Worm (Caenorhabditis elegans): ENCODE measurements around the gene C26E6.12.
A peak's percentile ranks its signal among the peaks of the same experiment; 100 is the strongest.

C26E6.12 gene

DNA sequence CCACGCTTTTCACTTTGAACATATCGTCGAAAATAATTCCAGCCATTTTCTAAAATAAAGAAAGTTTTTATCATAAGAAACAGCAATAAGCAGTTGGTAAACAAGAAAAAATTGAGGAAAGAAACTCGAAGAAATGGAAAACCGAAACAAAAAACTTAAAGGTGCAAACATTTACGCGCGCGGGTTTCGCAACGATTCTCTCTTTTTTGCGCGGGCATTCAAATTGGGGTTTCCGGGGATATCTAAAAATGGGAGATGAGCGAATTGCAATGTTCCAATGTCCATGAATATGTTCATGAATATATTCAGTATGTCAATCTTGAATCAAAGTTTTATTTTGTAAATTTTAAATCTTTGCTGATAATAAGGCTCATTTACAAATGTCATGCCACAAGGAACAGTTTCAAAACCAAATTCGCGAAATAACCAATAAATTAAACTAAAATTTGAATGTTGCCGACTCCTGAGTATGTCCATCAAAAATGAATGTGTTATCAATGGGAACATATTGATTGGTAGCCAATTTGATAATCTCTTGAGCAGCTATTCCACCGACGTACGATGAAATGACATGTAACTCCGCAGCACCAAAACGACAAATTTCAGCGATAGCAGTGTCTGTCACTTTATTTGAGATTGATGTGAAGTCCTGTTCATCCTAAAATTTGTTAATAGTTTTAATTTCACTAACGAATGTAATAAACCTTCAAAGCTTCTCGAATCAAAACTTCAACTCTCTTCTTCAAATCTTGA is 13.9 kb downstream of the C26E6.12 start, which contains the start of gene rpb-8 (continued):
- peak; percentile 22 for TF ChIP-seq zip-4 (GFP tag; optimal IDR thresholded peaks at IDR 0.05)
- peak; percentile 77 for TF ChIP-seq blmp-1 (tag; optimal IDR thresholded peaks at IDR 0.05)
- TF ChIP-seq C04F5.9 (tag; optimal IDR thresholded peaks at IDR 0.05) = no peak
- peak in 2 of 3 experiments; percentile 28 to 71 for TF ChIP-seq ceh-82 (tag; optimal IDR thresholded peaks at IDR 0.05)
- peak; percentile 29 for TF ChIP-seq xbp-1 (tag; optimal IDR thresholded peaks at IDR 0.05)
- TF ChIP-seq ztf-4 (tag; optimal IDR thresholded peaks at IDR 0.05) = peak; percentile 7
- peak in 1 of 2 experiments; percentile 20 for TF ChIP-seq mdl-1 (tag; optimal IDR thresholded peaks at IDR 0.05)
- peak; percentile 46 for TF ChIP-seq lin-15B (tag; optimal IDR thresholded peaks at IDR 0.05)
- TF ChIP-seq sptf-1 (tag; optimal IDR thresholded peaks at IDR 0.05) = no peak
- peak; percentile 19 for TF ChIP-seq hpl-2 (GFP tag; optimal IDR thresholded peaks at IDR 0.05)
- peak; percentile 54 for TF ChIP-seq snu-23 (GFP tag; optimal IDR thresholded peaks at IDR 0.05)
- peak; percentile 37 for TF ChIP-seq lir-3 (tag; optimal IDR thresholded peaks at IDR 0.05; ENCODE audit: poor library complexity)
- TF ChIP-seq swsn-7 (tag; optimal IDR thresholded peaks at IDR 0.05) = peak; percentile 29
- TF ChIP-seq efl-1 (optimal IDR thresholded peaks at IDR 0.05) = peak; percentile 87 to 93
- TF ChIP-seq efl-1 (GFP tag; optimal IDR thresholded peaks at IDR 0.05 in 1 of 2) = peak; percentile 93 to 99
- TF ChIP-seq nhr-237 (tag; optimal IDR thresholded peaks at IDR 0.05) = no peak
- no peak for TF ChIP-seq nhr-28 (tag; optimal IDR thresholded peaks at IDR 0.05)
- TF ChIP-seq elt-3 (tag; optimal IDR thresholded peaks at IDR 0.05) = peak in 1 of 6 experiments; percentile 23
- peak; percentile 20 for TF ChIP-seq nhr-77 (tag; optimal IDR thresholded peaks at IDR 0.05)
- peak; percentile 32 for TF ChIP-seq fkh-8 (tag; optimal IDR thresholded peaks at IDR 0.05)
- peak; percentile 38 for TF ChIP-seq tbx-2 (tag; optimal IDR thresholded peaks at IDR 0.05)
- TF ChIP-seq nhr-71 (tag; optimal IDR thresholded peaks at IDR 0.05) = peak; percentile 49
- no peak for TF ChIP-seq fos-1 (tag; optimal IDR thresholded peaks at IDR 0.05)
- no peak for TF ChIP-seq sup-37 (GFP tag; optimal IDR thresholded peaks at IDR 0.05)
- TF ChIP-seq C16A3.4 (tag; optimal IDR thresholded peaks at IDR 0.05) = peak; percentile 69
- no peak for TF ChIP-seq ama-1 (optimal IDR thresholded peaks at IDR 0.05)

DNA sequence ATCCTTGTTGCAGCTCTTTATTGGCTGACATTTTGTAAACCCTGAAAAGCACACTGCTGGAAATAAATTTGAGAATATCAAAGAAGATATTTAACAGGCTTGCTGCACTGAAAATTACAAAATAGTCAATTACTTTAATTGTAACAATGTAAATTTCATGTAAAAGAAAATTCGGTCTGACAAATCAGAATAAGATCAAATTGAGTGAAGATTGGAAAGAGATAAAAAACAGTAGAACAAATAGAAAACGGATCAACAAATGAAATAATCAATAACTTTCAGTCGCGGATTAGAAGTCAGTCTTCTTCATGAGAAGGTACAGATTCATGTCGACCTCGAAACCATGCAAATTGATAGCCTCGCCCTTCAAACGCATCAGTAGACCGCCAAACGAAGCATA is 15.0 kb downstream of the C26E6.12 start, which contains the start of gene rars-1:
Gene rars-1 (minus strand): TSS at position 101 of the 400 bp plus-strand sequence.
- TF ChIP-seq pax-3 (tag; optimal IDR thresholded peaks at IDR 0.05) = no peak
- no peak for TF ChIP-seq efl-1 (optimal IDR thresholded peaks at IDR 0.05)
- TF ChIP-seq efl-1 (GFP tag; optimal IDR thresholded peaks at IDR 0.05 in 1 of 2) = peak in 1 of 2 experiments; percentile 52

- TF ChIP-seq unc-130 (tag; optimal IDR thresholded peaks at IDR 0.05) = no peak
- TF ChIP-seq pag-3 (tag; optimal IDR thresholded peaks at IDR 0.05; ENCODE audit: borderline replicate concordance, insufficient read depth) = no peak
- TF ChIP-seq Y116A8C.19 (tag; optimal IDR thresholded peaks at IDR 0.05; ENCODE audit: borderline replicate concordance) = no peak
- TF ChIP-seq aha-1 (tag; optimal IDR thresholded peaks at IDR 0.05) = no peak
- TF ChIP-seq C04F5.9 (tag; optimal IDR thresholded peaks at IDR 0.05) = no peak
- TF ChIP-seq efl-3 (GFP tag; optimal IDR thresholded peaks at IDR 0.05) = no peak
- TF ChIP-seq snpc-4 (tag; optimal IDR thresholded peaks at IDR 0.05) = no peak
- TF ChIP-seq nhr-85 (tag) = no peak
- no peak for TF ChIP-seq ets-5 (GFP tag; IDR thresholded peaks at IDR 0.05)
- no peak for TF ChIP-seq lin-14 (GFP tag; optimal IDR thresholded peaks at IDR 0.05)
- TF ChIP-seq ama-1 (optimal IDR thresholded peaks at IDR 0.05) = no peak
- TF ChIP-seq jun-1 (tag; optimal IDR thresholded peaks at IDR 0.05) = no peak
- TF ChIP-seq fkh-8 (tag; optimal IDR thresholded peaks at IDR 0.05) = no peak
- no peak for TF ChIP-seq lin-35 (GFP tag; optimal IDR thresholded peaks at IDR 0.05)
- TF ChIP-seq nhr-47 (tag; optimal IDR thresholded peaks at IDR 0.05) = no peak
- TF ChIP-seq unc-98 (GFP tag; IDR thresholded peaks at IDR 0.05) = no peak
- TF ChIP-seq ceh-8 (GFP tag; optimal IDR thresholded peaks at IDR 0.05) = no peak
- TF ChIP-seq ceh-88 (GFP tag; IDR thresholded peaks at IDR 0.05) = no peak
- TF ChIP-seq alr-1 (tag; optimal IDR thresholded peaks at IDR 0.05; ENCODE audit: borderline replicate concordance) = no peak
- no peak for TF ChIP-seq mdl-1 (tag; optimal IDR thresholded peaks at IDR 0.05)
Observed at ce11 chrIII:4913736-4914135, 18.3 kb downstream of the C26E6.12 start.

Data from whole organism, L1 larva.